Fruit fly (Drosophila melanogaster): Measurements from ENCODE around the gene Tmem43.

The Tmem43 gene

dm6 chr3L:7960707-7961695 lies 46.1 kb upstream of the Tmem43 start (continued):
- TF ChIP-seq hth (optimal IDR thresholded peaks at IDR 0.05) (no peak), CG32772 (GFP tag; IDR thresholded peaks at IDR 0.05) (no peak), slp2 (GFP tag; optimal IDR thresholded peaks at IDR 0.05) (no peak), H2.0 (GFP tag; IDR thresholded peaks at IDR 0.05) (no peak), tx (GFP tag; optimal IDR thresholded peaks at IDR 0.05) (no peak), CG2875 (GFP tag; optimal IDR thresholded peaks at IDR 0.05) (peak; percentile 13), CG9727 (GFP tag; optimal IDR thresholded peaks at IDR 0.05) (peak; percentile 45), CG1529 (GFP tag; optimal IDR thresholded peaks at IDR 0.05) (peak; percentile 24), CG10274 (GFP tag; optimal IDR thresholded peaks at IDR 0.05) (no peak), prd (optimal IDR thresholded peaks at IDR 0.05) (no peak), prd (GFP tag; IDR thresholded peaks at IDR 0.05) (no peak), HLH3B (GFP tag; IDR thresholded peaks at IDR 0.05) (no peak), gsb (GFP tag; IDR thresholded peaks at IDR 0.05) (no peak), CG10431 (GFP tag; optimal IDR thresholded peaks at IDR 0.05) (no peak), CG14710 (tag; optimal IDR thresholded peaks at IDR 0.05) (peak; percentile 4), CG3726 (GFP tag; IDR thresholded peaks at IDR 0.05) (no peak), CG6765 (GFP tag; optimal IDR thresholded peaks at IDR 0.05) (no peak), Nf-YA (GFP tag; IDR thresholded peaks at IDR 0.05) (no peak), CG10209 (GFP tag; optimal IDR thresholded peaks at IDR 0.05) (peak; percentile 32), CG2116 (GFP tag; optimal IDR thresholded peaks at IDR 0.05) (no peak), nmo (GFP tag; optimal IDR thresholded peaks at IDR 0.05) (no peak), CG17829 (tag; optimal IDR thresholded peaks at IDR 0.05) (no peak), CG16863 (GFP tag; optimal IDR thresholded peaks at IDR 0.05) (peak; percentile 7), CG7357 (GFP tag; IDR thresholded peaks at IDR 0.05) (no peak), CG9609 (GFP tag; optimal IDR thresholded peaks at IDR 0.05) (no peak), CG6791 (GFP tag; IDR thresholded peaks at IDR 0.05; ENCODE audit: partially characterized antibody) (no peak), Meics (GFP tag; optimal IDR thresholded peaks at IDR 0.05) (no peak), odd (GFP tag; optimal IDR thresholded peaks at IDR 0.05) (peak; percentile 20), CG10366 (GFP tag; IDR thresholded peaks at IDR 0.05) (no peak), mam (GFP tag; optimal IDR thresholded peaks at IDR 0.05) (no peak), Sin3A (optimal IDR thresholded peaks at IDR 0.05) (no peak), CG32767 (GFP tag; IDR thresholded peaks at IDR 0.05) (no peak), CG1233 (GFP tag; optimal IDR thresholded peaks at IDR 0.05) (peak; percentile 12), Ptx1 (GFP tag; IDR thresholded peaks at IDR 0.05) (no peak; the same call in 1 of the 2 replicates), CG2202 (tag; optimal IDR thresholded peaks at IDR 0.05) (peak; percentile 63), CG7786 (GFP tag; optimal IDR thresholded peaks at IDR 0.05) (no peak), exex (tag; optimal IDR thresholded peaks at IDR 0.05) (peak; percentile 100), dpn (GFP tag; optimal IDR thresholded peaks at IDR 0.05) (no peak), CG2678 (tag; optimal IDR thresholded peaks at IDR 0.05) (peak; percentile 66), Doc2 (GFP tag; IDR thresholded peaks at IDR 0.05) (no peak), Eip74EF (GFP tag; optimal IDR thresholded peaks at IDR 0.05) (no peak), MBD-R2 (GFP tag; IDR thresholded peaks at IDR 0.05) (no peak), Ets65A (GFP tag) (peak; percentile 91), luna (GFP tag; optimal IDR thresholded peaks at IDR 0.05) (no peak), CG32532 (GFP tag; IDR thresholded peaks at IDR 0.05) (no peak), oc (tag; optimal IDR thresholded peaks at IDR 0.05) (no peak), CG33557 (GFP tag; optimal IDR thresholded peaks at IDR 0.05) (peak; percentile 52), CG10462 (GFP tag; optimal IDR thresholded peaks at IDR 0.05) (no peak), fu2 (GFP tag; optimal IDR thresholded peaks at IDR 0.05) (no peak), ac (GFP tag; optimal IDR thresholded peaks at IDR 0.05) (no peak)
